Worm (Caenorhabditis elegans) whole organism, L4 larva: ENCODE results near the gene D1005.2.

Source experiments
- D1046.2 ChIP-seq: fragments of 200-800 bp; sonication (Bioruptor generic); IDR thresholded peaks from 2 replicates; pipeline ENCODE4 v1.3.6; 2022; ENCODE audit warnings: missing genetic modification characterization, missing compliant biosample characterization
- F49E8.2 ChIP-seq: sonication (generic microtip); optimal IDR thresholded peaks from 2 replicates; lab custom pipeline; 2016; ENCODE audit warnings: missing compliant biosample characterization, mild to moderate bottlenecking, missing genetic modification characterization, borderline replicate concordance
- R02D3.7 ChIP-seq: fragments of 150-350 bp; sonication (generic microtip); optimal IDR thresholded peaks from 3 replicates; lab custom pipeline; 2014; ENCODE audit warnings: missing biosample characterization, missing genetic modification characterization
- T20F7.1 ChIP-seq: fragments of 200-800 bp; sonication (Bioruptor generic); optimal IDR thresholded peaks from 2 replicates; lab custom pipeline; 2018; ENCODE audit warnings: mild to moderate bottlenecking, missing genetic modification characterization, missing compliant biosample characterization
- T26A8.4 ChIP-seq: fragments of 200-800 bp; sonication (Bioruptor generic); IDR thresholded peaks from 2 replicates; pipeline ENCODE4 v1.3.6; 2022; ENCODE audit warnings: missing genetic modification characterization, missing compliant biosample characterization
- Y48G9A.11 ChIP-seq: fragments of 200-800 bp; sonication (Bioruptor generic); IDR thresholded peaks from 2 replicates; pipeline ENCODE4 v1.3.6; 2022; ENCODE audit warnings: missing genetic modification reagents, missing genetic modification characterization, missing compliant biosample characterization
- aha-1 ChIP-seq: fragments of 150-350 bp; peaks from one replicate; lab custom pipeline; 2014; ENCODE audit warnings: missing biosample characterization, missing genetic modification characterization
- ama-1 ChIP-seq: fragments of 150-350 bp; optimal IDR thresholded peaks from 2 replicates; lab custom pipeline; 2014; ENCODE audit warnings: inconsistent platforms, mixed read lengths
- ctbp-1 ChIP-seq: fragments of 200-800 bp; sonication (Bioruptor generic); IDR thresholded peaks from 2 replicates; pipeline ENCODE4 v1.3.6; 2022; ENCODE audit warnings: missing genetic modification reagents, missing genetic modification characterization, missing compliant biosample characterization
- daf-12 ChIP-seq: fragments of 150-350 bp; optimal IDR thresholded peaks from 2 replicates; lab custom pipeline; 2014; ENCODE audit warnings: missing biosample characterization, missing genetic modification reagents, missing genetic modification characterization
- daf-16 ChIP-seq, 3 experiments: sonication (generic microtip); optimal IDR thresholded peaks; 2 replicates each; lab custom pipeline; 2016 to 2017; ENCODE audit warnings: missing genetic modification characterization in 3 of 3, missing genetic modification reagents in 3 of 3, mild to moderate bottlenecking in 2 of 3, missing compliant biosample characterization in 2 of 3, missing biosample characterization in 1 of 3, moderate library complexity in 1 of 3
- dmd-6 ChIP-seq: fragments of 200-800 bp; sonication (Bioruptor generic); IDR thresholded peaks from 2 replicates; pipeline ENCODE4 v1.3.6; 2022; ENCODE audit warnings: missing genetic modification reagents, missing genetic modification characterization, missing compliant biosample characterization
- dpl-1 ChIP-seq: fragments of 150-350 bp; optimal IDR thresholded peaks from 2 replicates; lab custom pipeline; 2014; ENCODE audit warnings: missing biosample characterization, missing genetic modification reagents, missing genetic modification characterization
- dve-1 ChIP-seq: sonication (generic microtip); optimal IDR thresholded peaks from 2 replicates; lab custom pipeline; 2017; ENCODE audit warnings: antibody characterized with exemption, mild to moderate bottlenecking, missing genetic modification characterization, missing compliant biosample characterization; ENCODE audit not compliant: insufficient read depth
- hif-1 ChIP-seq, 2 experiments: sonication (generic microtip); optimal IDR thresholded peaks; 2 replicates each; lab custom pipeline; 2016 to 2017; ENCODE audit warnings: missing compliant biosample characterization in 2 of 2, missing genetic modification characterization in 2 of 2, missing genetic modification reagents in 2 of 2, missing genotype in 2 of 2, mild to moderate bottlenecking in 1 of 2
- hlh-11 ChIP-seq: fragments of 200-800 bp; sonication (Bioruptor generic); optimal IDR thresholded peaks from 2 replicates; lab custom pipeline; 2018; ENCODE audit warnings: mild to moderate bottlenecking, missing genetic modification characterization, missing compliant biosample characterization
- hlh-30 ChIP-seq: sonication (generic microtip); optimal IDR thresholded peaks from 2 replicates; lab custom pipeline; 2017; ENCODE audit warnings: antibody characterized with exemption, mild to moderate bottlenecking, missing genetic modification characterization, missing compliant biosample characterization; ENCODE audit not compliant: insufficient read depth
- lim-7 ChIP-seq: fragments of 200-800 bp; sonication (Bioruptor generic); IDR thresholded peaks from 2 replicates; pipeline ENCODE4 v1.3.6; 2022; ENCODE audit warnings: missing genetic modification characterization, missing compliant biosample characterization
- lin-15B ChIP-seq: fragments of 150-350 bp; sonication (generic microtip); optimal IDR thresholded peaks from 3 replicates; lab custom pipeline; 2014; ENCODE audit warnings: missing biosample characterization, missing genetic modification characterization
- lin-29 ChIP-seq: fragments of 200-800 bp; sonication (Bioruptor generic); IDR thresholded peaks from 2 replicates; pipeline ENCODE4 v1.3.6; 2022; ENCODE audit warnings: missing genetic modification reagents, missing genetic modification characterization, missing compliant biosample characterization
- lin-39 ChIP-seq: fragments of 150-350 bp; optimal IDR thresholded peaks from 2 replicates; lab custom pipeline; 2014; ENCODE audit warnings: missing biosample characterization, missing genetic modification reagents, missing genetic modification characterization
- lsy-2 ChIP-seq, 2 experiments: fragments of 150-350 bp in 1 of 2; sonication (generic microtip) in 1 of 2; optimal IDR thresholded peaks; 2 replicates each; lab custom pipeline; 2014 to 2017; ENCODE audit warnings: missing biosample characterization in 2 of 2, missing genetic modification characterization in 2 of 2
- madf-9 ChIP-seq: fragments of 200-800 bp; sonication (Bioruptor generic); conservative IDR thresholded peaks from 2 replicates; pipeline ENCODE4 v1.3.6; 2022; ENCODE audit warnings: missing genetic modification reagents, missing genetic modification characterization, missing compliant biosample characterization
- mxl-2 ChIP-seq: fragments of 200-800 bp; sonication (Bioruptor generic); conservative IDR thresholded peaks from 2 replicates; pipeline ENCODE4 v1.3.6; 2022; ENCODE audit warnings: missing genetic modification reagents, missing genetic modification characterization, missing compliant biosample characterization
- mxl-3 ChIP-seq: fragments of 200-800 bp; sonication (Bioruptor generic); optimal IDR thresholded peaks from 2 replicates; lab custom pipeline; 2018; ENCODE audit warnings: mild to moderate bottlenecking, missing genetic modification characterization, missing compliant biosample characterization
- nhr-11 ChIP-seq: fragments of 150-350 bp; optimal IDR thresholded peaks from 2 replicates; lab custom pipeline; 2014; ENCODE audit warnings: missing biosample characterization, missing genetic modification characterization
- nhr-25 ChIP-seq: sonication (generic microtip); optimal IDR thresholded peaks from 2 replicates; lab custom pipeline; 2017; ENCODE audit warnings: missing genetic modification characterization, mild to moderate bottlenecking, missing compliant biosample characterization, antibody characterized with exemption, moderate library complexity, borderline replicate concordance; ENCODE audit not compliant: insufficient read depth
- nhr-28 ChIP-seq: fragments of 150-350 bp; optimal IDR thresholded peaks from 2 replicates; lab custom pipeline; 2014; ENCODE audit warnings: missing biosample characterization, missing genetic modification characterization
- nhr-76 ChIP-seq: fragments of 150-350 bp; optimal IDR thresholded peaks from 2 replicates; lab custom pipeline; 2014; ENCODE audit warnings: missing biosample characterization, missing genetic modification characterization
- nhr-77 ChIP-seq: fragments of 150-350 bp; optimal IDR thresholded peaks from 2 replicates; lab custom pipeline; 2014; ENCODE audit warnings: missing biosample characterization, missing genetic modification characterization
- pqm-1 ChIP-seq: sonication (generic microtip); optimal IDR thresholded peaks from 2 replicates; lab custom pipeline; 2017; ENCODE audit warnings: missing biosample characterization, missing genetic modification characterization
- sdz-12 ChIP-seq: fragments of 200-800 bp; sonication (Bioruptor generic); optimal IDR thresholded peaks from 2 replicates; lab custom pipeline; 2018; ENCODE audit warnings: mild to moderate bottlenecking, missing genetic modification characterization, missing compliant biosample characterization
- snpc-1.2 ChIP-seq: fragments of 200-800 bp; sonication (Bioruptor generic); IDR thresholded peaks from 2 replicates; pipeline ENCODE4 v1.3.6; 2022; ENCODE audit warnings: missing genetic modification reagents, missing genetic modification characterization, missing compliant biosample characterization
- snpc-4 ChIP-seq: fragments of 150-350 bp; optimal IDR thresholded peaks from 2 replicates; lab custom pipeline; 2014; ENCODE audit warnings: missing biosample characterization, missing genetic modification characterization
- spr-1 ChIP-seq: sonication (generic microtip); optimal IDR thresholded peaks from 2 replicates; lab custom pipeline; 2016; ENCODE audit warnings: mild to moderate bottlenecking, missing genetic modification characterization, missing compliant biosample characterization
- tra-1 ChIP-seq: fragments of 200-800 bp; sonication (Bioruptor generic); IDR thresholded peaks from 2 replicates; pipeline ENCODE4 v1.3.6; 2022; ENCODE audit warnings: missing genetic modification reagents, missing genetic modification characterization, missing compliant biosample characterization
- unc-62 ChIP-seq, 3 experiments: fragments of 150-350 bp in 1 of 3; sonication (generic microtip); optimal IDR thresholded peaks in 2 of 3; peaks in 1 of 3; 1 replicate in 1 of 3; 2 replicates in 2 of 3; lab custom pipeline; 2014 to 2017; ENCODE audit warnings: missing biosample characterization in 3 of 3, missing genetic modification characterization in 3 of 3, missing genetic modification reagents in 3 of 3, missing genotype in 1 of 3
- zag-1 ChIP-seq: fragments of 150-350 bp; optimal IDR thresholded peaks from 2 replicates; lab custom pipeline; 2014; ENCODE audit warnings: missing biosample characterization, missing genetic modification characterization
- zfp-3 ChIP-seq: fragments of 200-800 bp; sonication (Bioruptor generic); conservative IDR thresholded peaks from 2 replicates; pipeline ENCODE4 v1.3.6; 2022; ENCODE audit warnings: missing genetic modification reagents, missing genetic modification characterization, missing compliant biosample characterization
- ztf-11 ChIP-seq: fragments of 150-350 bp; optimal IDR thresholded peaks from 2 replicates; lab custom pipeline; 2014; ENCODE audit warnings: missing biosample characterization, missing genetic modification characterization
- ztf-7 ChIP-seq: fragments of 150-350 bp; optimal IDR thresholded peaks from 2 replicates; lab custom pipeline; 2014; ENCODE audit warnings: missing biosample characterization, missing genetic modification characterization

D1005.2 gene

ce11 chrX:1479637-1480036 lies 20.8 kb downstream of the D1005.2 start:
- no peak for TF ChIP-seq lin-29 (GFP tag; lab: Robert Waterston, UW)
- TF ChIP-seq aha-1 (tag; lab: Kevin White, UChicago): peak; percentile 36
- no peak for TF ChIP-seq nhr-77
- no peak for TF ChIP-seq tra-1 (GFP tag; lab: Robert Waterston, UW)
- peak; percentile 45; the same call in 1 of the 2 replicates for TF ChIP-seq dmd-6 (GFP tag; lab: Robert Waterston, UW)
- no peak for TF ChIP-seq nhr-11 (tag; lab: Kevin White, UChicago)
- TF ChIP-seq ctbp-1: no peak
- peak; percentile 97 for TF ChIP-seq mxl-2 (GFP tag; lab: Robert Waterston, UW)
- TF ChIP-seq hlh-11 (tag; lab: Kevin White, UChicago): peak; percentile 25
- TF ChIP-seq unc-62 (GFP tag; optimal IDR thresholded peaks at IDR 0.05 in 1 of 2; lab: Kevin White, UChicago): peak in 1 of 2 experiments; percentile 70
- TF ChIP-seq unc-62 (tag; optimal IDR thresholded peaks at IDR 0.05; lab: Kevin White, UChicago): no peak
- no peak for TF ChIP-seq ama-1
- TF ChIP-seq dpl-1 (GFP tag; lab: Kevin White, UChicago): no peak
- no peak for TF ChIP-seq R02D3.7 (tag; lab: Kevin White, UChicago)
- TF ChIP-seq daf-16 (GFP tag; optimal IDR thresholded peaks at IDR 0.05; lab: Kevin White, UChicago): no peak
- TF ChIP-seq daf-16 (tag; optimal IDR thresholded peaks at IDR 0.05; lab: Kevin White, UChicago): peak; percentile 40
- no peak for TF ChIP-seq lin-39 (tag; lab: Kevin White, UChicago)
- TF ChIP-seq zag-1 (tag; lab: Kevin White, UChicago): no peak
- no peak for TF ChIP-seq lin-15B (tag; lab: Kevin White, UChicago)
- peak; percentile 71 for TF ChIP-seq hlh-30
- no peak for TF ChIP-seq ztf-7 (tag; lab: Kevin White, UChicago)
- TF ChIP-seq spr-1 (tag; lab: Kevin White, UChicago): no peak

- no peak for TF ChIP-seq lim-7 (GFP tag; lab: Robert Waterston, UW)
- no peak for TF ChIP-seq F49E8.2 (tag; lab: Kevin White, UChicago)
- TF ChIP-seq snpc-1.2 (GFP tag; lab: Robert Waterston, UW): no peak
- TF ChIP-seq R02D3.7 (tag; lab: Kevin White, UChicago): no peak
- no peak for TF ChIP-seq D1046.2 (GFP tag; lab: Robert Waterston, UW)
- no peak for TF ChIP-seq T20F7.1 (GFP tag; lab: Kevin White, UChicago)
Observed at ce11 chrX:1480564-1480963, 21.7 kb downstream of the D1005.2 start.

- TF ChIP-seq dpl-1 (GFP tag; lab: Kevin White, UChicago) (no peak), dmd-6 (GFP tag; lab: Robert Waterston, UW) (no peak), sdz-12 (GFP tag; lab: Kevin White, UChicago) (no peak), lsy-2 (tag; optimal IDR thresholded peaks at IDR 0.05; lab: Kevin White, UChicago) (no peak), aha-1 (tag; lab: Kevin White, UChicago) (peak; percentile 90)
Observed at ce11 chrX:1483229-1483628, 24.4 kb downstream of the D1005.2 start.

ce11 chrX:1485718-1486117 lies 26.9 kb downstream of the D1005.2 start, which contains the start of gene D1005.4:
Gene D1005.4, minus strand, starts transcription at chrX:1485818.
- TF ChIP-seq nhr-28 (tag; lab: Kevin White, UChicago): peak; percentile 38
- no peak for TF ChIP-seq T26A8.4
- TF ChIP-seq pqm-1 (tag; lab: Kevin White, UChicago): no peak

DNA sequence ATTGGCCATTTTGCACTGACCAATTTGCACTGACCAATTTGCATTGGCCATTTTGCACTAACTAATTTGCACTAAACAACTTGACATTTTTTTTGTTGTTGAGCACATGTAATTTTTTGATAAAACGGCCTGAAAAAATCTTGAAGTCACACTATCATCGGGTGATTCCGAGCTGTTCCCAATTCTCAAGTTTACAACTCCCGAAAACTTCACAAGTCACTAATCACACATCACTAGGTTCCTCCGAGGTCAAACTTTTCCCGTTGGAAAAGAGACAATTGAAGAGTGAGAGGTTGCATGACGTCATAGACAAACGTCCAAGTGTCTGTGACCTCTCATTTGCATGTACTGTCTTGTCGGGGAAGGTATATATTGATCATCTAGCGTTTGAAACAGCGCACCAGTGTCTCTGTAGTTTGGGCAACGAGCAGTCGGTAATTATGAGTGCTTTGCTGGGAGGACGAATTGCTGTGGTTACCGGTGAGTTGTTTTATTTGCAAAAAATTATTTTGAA lies 27.4 kb downstream of the D1005.2 start, which contains the start of the genes D1005.10 and dhs-25:
Gene D1005.10 (minus strand): TSS at position 51 of the 514 bp plus-strand sequence.
Gene dhs-25 (plus strand): TSS at position 398 of the 514 bp plus-strand sequence.
- TF ChIP-seq snpc-4 (tag; lab: Kevin White, UChicago) (no peak), T26A8.4 (peak; percentile 12; the same call in 1 of the 2 replicates), lim-7 (GFP tag; lab: Robert Waterston, UW) (no peak), ztf-11 (tag; lab: Kevin White, UChicago) (no peak), hif-1 (tag; optimal IDR thresholded peaks at IDR 0.05; lab: Kevin White, UChicago) (peak in 1 of 2 experiments; percentile 46), mxl-2 (GFP tag; lab: Robert Waterston, UW) (no peak), spr-1 (tag; lab: Kevin White, UChicago) (no peak), zfp-3 (no peak), nhr-76 (tag; lab: Kevin White, UChicago) (no peak), nhr-25 (tag; lab: Kevin White, UChicago) (peak; percentile 82), F49E8.2 (tag; lab: Kevin White, UChicago) (no peak), tra-1 (GFP tag; lab: Robert Waterston, UW) (peak; percentile 78), Y48G9A.11 (GFP tag; lab: Robert Waterston, UW) (no peak), lin-29 (GFP tag; lab: Robert Waterston, UW) (no peak), mxl-3 (GFP tag; lab: Kevin White, UChicago) (peak; percentile 52), daf-12 (tag; lab: Kevin White, UChicago) (no peak), madf-9 (GFP tag; lab: Robert Waterston, UW) (no peak), dve-1 (tag; lab: Kevin White, UChicago) (peak; percentile 96)
